Worm (Caenorhabditis elegans) whole organism, young adult: ENCODE measurements around the gene cth-1.
A peak's percentile ranks its signal among the peaks of the same experiment; 100 is the strongest.

Experiments used
- F22D6.2 ChIP-seq: sonication (generic microtip); optimal IDR thresholded peaks from 2 replicates; lab custom pipeline; 2016; ENCODE audit warnings: mild to moderate bottlenecking, missing genetic modification characterization, missing compliant biosample characterization
- F37B4.10 ChIP-seq: fragments of 200-800 bp; sonication (Bioruptor generic); IDR thresholded peaks from 2 replicates; pipeline ENCODE4 v1.3.6; 2022; ENCODE audit warnings: missing genetic modification characterization, missing compliant biosample characterization
- F39B2.1 ChIP-seq: fragments of 200-800 bp; sonication (Bioruptor generic); IDR thresholded peaks from 2 replicates; pipeline ENCODE4 v1.3.6; 2022; ENCODE audit warnings: missing genetic modification reagents, missing genetic modification characterization, missing compliant biosample characterization
- F55B11.4 ChIP-seq: sonication (generic microtip); optimal IDR thresholded peaks from 2 replicates; lab custom pipeline; 2016; ENCODE audit warnings: missing compliant biosample characterization, missing genetic modification characterization, borderline replicate concordance; ENCODE audit not compliant: insufficient read depth
- F57A8.1 ChIP-seq: fragments of 200-800 bp; sonication (Bioruptor generic); optimal IDR thresholded peaks from 2 replicates; lab custom pipeline; 2018; ENCODE audit warnings: mild to moderate bottlenecking, missing genetic modification characterization, moderate library complexity, missing compliant biosample characterization
- F57C9.4 ChIP-seq: sonication (generic microtip); optimal IDR thresholded peaks from 2 replicates; lab custom pipeline; 2017; ENCODE audit warnings: mild to moderate bottlenecking, missing genetic modification characterization, missing compliant biosample characterization
- T07F8.4 ChIP-seq: sonication (generic microtip); optimal IDR thresholded peaks from 2 replicates; lab custom pipeline; 2016; ENCODE audit warnings: mild to moderate bottlenecking, missing genetic modification characterization, moderate library complexity, missing compliant biosample characterization
- Y53F4B.3 ChIP-seq: fragments of 200-800 bp; sonication (Bioruptor generic); IDR thresholded peaks from 2 replicates; pipeline ENCODE4 v1.3.6; 2022; ENCODE audit warnings: missing genetic modification reagents, missing genetic modification characterization, missing compliant biosample characterization
- Y53G8AR.9 ChIP-seq: fragments of 200-800 bp; sonication (Bioruptor generic); conservative IDR thresholded peaks from 2 replicates; pipeline ENCODE4 v1.3.6; 2022; ENCODE audit warnings: missing genetic modification reagents, missing genetic modification characterization, missing compliant biosample characterization
- Y56A3A.18 ChIP-seq: fragments of 200-800 bp; sonication (Bioruptor generic); IDR thresholded peaks from 2 replicates; pipeline ENCODE4 v1.3.6; 2022; ENCODE audit warnings: missing genetic modification reagents, missing genetic modification characterization, missing compliant biosample characterization
- Y79H2A.3 ChIP-seq: fragments of 200-800 bp; sonication (Bioruptor generic); conservative IDR thresholded peaks from 2 replicates; pipeline ENCODE4 v1.3.6; 2022; ENCODE audit warnings: missing genetic modification reagents, missing genetic modification characterization, missing compliant biosample characterization
- Y95B8A.8 ChIP-seq: fragments of 200-800 bp; sonication (Bioruptor generic); IDR thresholded peaks from 2 replicates; pipeline ENCODE4 v1.3.6; 2022; ENCODE audit warnings: missing genetic modification reagents, missing genetic modification characterization, missing compliant biosample characterization
- ZK185.1 ChIP-seq: sonication (generic microtip); optimal IDR thresholded peaks from 2 replicates; lab custom pipeline; 2016; ENCODE audit warnings: mild to moderate bottlenecking, missing genetic modification characterization, missing compliant biosample characterization; ENCODE audit not compliant: poor library complexity, severe bottlenecking
- ama-1 ChIP-seq, 3 experiments: fragments of 150-350 bp in 1 of 3; sonication (generic microtip) in 2 of 3; optimal IDR thresholded peaks; 2 replicates each; lab custom pipeline; 2014 to 2018; ENCODE audit warnings: missing biosample characterization in 2 of 3, missing genetic modification characterization in 2 of 3, missing genetic modification reagents in 2 of 3
- aptf-2 ChIP-seq: fragments of 200-800 bp; sonication (Bioruptor generic); conservative IDR thresholded peaks from 2 replicates; pipeline ENCODE4 v1.3.6; 2022; ENCODE audit warnings: missing genetic modification reagents, missing genetic modification characterization, missing compliant biosample characterization
- attf-6 ChIP-seq: fragments of 200-800 bp; sonication (Bioruptor generic); IDR thresholded peaks from 2 replicates; pipeline ENCODE4 v1.3.6; 2022; ENCODE audit warnings: missing genetic modification reagents, missing genetic modification characterization, missing compliant biosample characterization
- die-1 ChIP-seq: sonication (generic microtip); optimal IDR thresholded peaks from 2 replicates; lab custom pipeline; 2016; ENCODE audit warnings: missing genotype, mild to moderate bottlenecking, missing genetic modification characterization, missing compliant biosample characterization
- dpl-1 ChIP-seq: fragments of 150-350 bp; optimal IDR thresholded peaks from 2 replicates; lab custom pipeline; 2014; ENCODE audit warnings: missing biosample characterization, missing genetic modification reagents, missing genetic modification characterization
- efl-1 ChIP-seq: fragments of 150-350 bp; optimal IDR thresholded peaks from 2 replicates; lab custom pipeline; 2014; ENCODE audit warnings: missing biosample characterization, missing genetic modification reagents, missing genetic modification characterization
- egl-44 ChIP-seq: fragments of 200-800 bp; sonication (Bioruptor generic); IDR thresholded peaks from 2 replicates; pipeline ENCODE4 v1.3.6; 2022; ENCODE audit warnings: missing genetic modification reagents, missing genetic modification characterization, missing compliant biosample characterization
- ekl-4 ChIP-seq: fragments of 200-800 bp; sonication (Bioruptor generic); IDR thresholded peaks from 2 replicates; pipeline ENCODE4 v1.3.6; 2022; ENCODE audit warnings: missing genetic modification reagents, missing genetic modification characterization, missing compliant biosample characterization
- hmg-20 ChIP-seq: fragments of 200-800 bp; sonication (Bioruptor generic); IDR thresholded peaks from 2 replicates; pipeline ENCODE4 v1.3.6; 2022; ENCODE audit warnings: missing genetic modification reagents, missing genetic modification characterization, missing compliant biosample characterization
- hsf-1 ChIP-seq: fragments of 200-800 bp; sonication (Bioruptor generic); IDR thresholded peaks from 2 replicates; pipeline ENCODE4 v1.3.6; 2022; ENCODE audit warnings: missing genetic modification reagents, missing genetic modification characterization, missing compliant biosample characterization
- let-607 ChIP-seq, 2 experiments: fragments of 200-800 bp in 1 of 2; sonication (Bioruptor generic) in 1 of 2; sonication (generic microtip) in 1 of 2; optimal IDR thresholded peaks; 2 replicates each; lab custom pipeline; 2016 to 2018; ENCODE audit warnings: mild to moderate bottlenecking in 2 of 2, missing compliant biosample characterization in 2 of 2, missing genetic modification characterization in 2 of 2, moderate library complexity in 2 of 2, missing genotype in 1 of 2
- lin-35 ChIP-seq, 3 experiments: fragments of 150-350 bp in 2 of 3; sonication (generic microtip) in 1 of 3; optimal IDR thresholded peaks; 2 replicates each; lab custom pipeline; 2014 to 2018; ENCODE audit warnings: missing biosample characterization in 3 of 3, missing genetic modification characterization in 3 of 3, missing genetic modification reagents in 3 of 3
- lir-1 ChIP-seq: fragments of 200-800 bp; sonication (Bioruptor generic); conservative IDR thresholded peaks from 2 replicates; pipeline ENCODE4 v1.3.6; 2022; ENCODE audit warnings: missing genetic modification reagents, missing genetic modification characterization, missing compliant biosample characterization
- madf-10 ChIP-seq: sonication (generic microtip); optimal IDR thresholded peaks from 2 replicates; lab custom pipeline; 2016; ENCODE audit warnings: mild to moderate bottlenecking, missing genetic modification characterization, missing compliant biosample characterization
- madf-3 ChIP-seq: fragments of 200-800 bp; sonication (Bioruptor generic); IDR thresholded peaks from 2 replicates; pipeline ENCODE4 v1.3.6; 2022; ENCODE audit warnings: missing genetic modification reagents, missing genetic modification characterization, missing compliant biosample characterization
- madf-6 ChIP-seq: fragments of 200-800 bp; sonication (Bioruptor generic); IDR thresholded peaks from 2 replicates; pipeline ENCODE4 v1.3.6; 2022; ENCODE audit warnings: missing genetic modification reagents, missing genetic modification characterization, missing compliant biosample characterization
- madf-8 ChIP-seq: fragments of 200-800 bp; sonication (Bioruptor generic); conservative IDR thresholded peaks from 2 replicates; pipeline ENCODE4 v1.3.6; 2022; ENCODE audit warnings: missing genetic modification reagents, missing genetic modification characterization, missing compliant biosample characterization
- mcd-1 ChIP-seq: fragments of 200-800 bp; sonication (Bioruptor generic); IDR thresholded peaks from 2 replicates; pipeline ENCODE4 v1.3.6; 2022; ENCODE audit warnings: missing genetic modification reagents, missing genetic modification characterization, missing compliant biosample characterization
- mes-4 ChIP-seq: sonication (generic microtip); optimal IDR thresholded peaks from 2 replicates; lab custom pipeline; 2016; ENCODE audit warnings: missing genotype, missing genetic modification characterization, missing compliant biosample characterization
- nhr-120 ChIP-seq: fragments of 200-800 bp; sonication (Bioruptor generic); IDR thresholded peaks from 2 replicates; pipeline ENCODE4 v1.3.6; 2022; ENCODE audit warnings: missing genetic modification characterization, missing compliant biosample characterization
- nhr-179 ChIP-seq: sonication (generic microtip); optimal IDR thresholded peaks from 2 replicates; lab custom pipeline; 2016; ENCODE audit warnings: mild to moderate bottlenecking, missing genetic modification characterization, missing compliant biosample characterization
- pbrm-1 ChIP-seq: fragments of 200-800 bp; sonication (Bioruptor generic); IDR thresholded peaks from 2 replicates; pipeline ENCODE4 v1.3.6; 2022; ENCODE audit warnings: missing genetic modification reagents, missing genetic modification characterization, missing compliant biosample characterization
- pha-4 ChIP-seq: fragments of 150-350 bp; sonication (generic microtip); optimal IDR thresholded peaks from 2 replicates; lab custom pipeline; 2014; ENCODE audit warnings: missing biosample characterization, missing genetic modification reagents, missing genetic modification characterization
- repo-1 ChIP-seq: sonication (generic microtip); optimal IDR thresholded peaks from 2 replicates; lab custom pipeline; 2017; ENCODE audit warnings: mild to moderate bottlenecking, missing genetic modification characterization, missing compliant biosample characterization
- sdz-38 ChIP-seq: sonication (generic microtip); optimal IDR thresholded peaks from 2 replicates; lab custom pipeline; 2016; ENCODE audit warnings: missing genotype, missing genetic modification characterization, missing compliant biosample characterization
- snpc-1.3 ChIP-seq: sonication (generic microtip); optimal IDR thresholded peaks from 2 replicates; lab custom pipeline; 2017; ENCODE audit warnings: missing genetic modification characterization, mild to moderate bottlenecking, missing compliant biosample characterization, antibody characterized with exemption, moderate library complexity, missing genotype, missing genetic modification reagents; ENCODE audit not compliant: insufficient read depth
- snpc-3.4 ChIP-seq: sonication (generic microtip); optimal IDR thresholded peaks from 2 replicates; lab custom pipeline; 2017; ENCODE audit warnings: missing genetic modification characterization, mild to moderate bottlenecking, missing compliant biosample characterization, antibody characterized with exemption, moderate library complexity, missing genotype, missing genetic modification reagents
- tlf-1 ChIP-seq: fragments of 200-800 bp; sonication (Bioruptor generic); optimal IDR thresholded peaks from 2 replicates; lab custom pipeline; 2018; ENCODE audit warnings: mild to moderate bottlenecking, missing genetic modification characterization, missing compliant biosample characterization
- unc-62 ChIP-seq: fragments of 150-350 bp; optimal IDR thresholded peaks from 2 replicates; lab custom pipeline; 2014; ENCODE audit warnings: missing biosample characterization, missing genetic modification reagents, missing genetic modification characterization
- ztf-18 ChIP-seq: sonication (generic microtip); optimal IDR thresholded peaks from 2 replicates; lab custom pipeline; 2016; ENCODE audit warnings: missing genotype, mild to moderate bottlenecking, missing genetic modification characterization, missing compliant biosample characterization
- ztf-25 ChIP-seq: fragments of 200-800 bp; sonication (Bioruptor generic); IDR thresholded peaks from 2 replicates; pipeline ENCODE4 v1.3.6; 2022; ENCODE audit warnings: missing genetic modification reagents, missing genetic modification characterization, missing compliant biosample characterization

Gene cth-1

ce11 chrV:16057010-16057463, 43.4 kb upstream of the cth-1 start, which contains the start of gene F14H3.5:
Gene F14H3.5, minus strand, starts transcription at chrV:16057060.
- TF ChIP-seq mcd-1 (GFP tag; lab: Robert Waterston, UW) (no peak), nhr-179 (tag; lab: Kevin White, UChicago) (no peak), snpc-1.3 (tag; lab: Kevin White, UChicago) (no peak), madf-3 (no peak), die-1 (tag; lab: Kevin White, UChicago) (no peak), F22D6.2 (tag; lab: Kevin White, UChicago) (no peak), mes-4 (tag; lab: Kevin White, UChicago) (no peak), Y95B8A.8 (GFP tag; lab: Robert Waterston, UW) (no peak), madf-8 (0 out of 2 replicates have a peak, but pooled peaks have one; percentile 26), egl-44 (GFP tag; lab: Robert Waterston, UW) (no peak), ZK185.1 (tag; lab: Kevin White, UChicago) (no peak), unc-62 (GFP tag; lab: Kevin White, UChicago) (no peak), F57C9.4 (no peak), attf-6 (0 out of 2 replicates have a peak, but pooled peaks have one; percentile 7), repo-1 (tag; lab: Kevin White, UChicago) (no peak), hsf-1 (GFP tag; lab: Robert Waterston, UW) (0 out of 2 replicates have a peak, but pooled peaks have one; percentile 54), madf-10 (tag; lab: Kevin White, UChicago) (no peak), F55B11.4 (tag; lab: Kevin White, UChicago) (no peak), hmg-20 (no peak), nhr-120 (GFP tag; lab: Robert Waterston, UW) (no peak), T07F8.4 (tag; lab: Kevin White, UChicago) (no peak), lir-1 (GFP tag; lab: Robert Waterston, UW) (no peak), F57A8.1 (no peak), madf-6 (peak; percentile 71), dpl-1 (GFP tag; lab: Kevin White, UChicago) (peak; percentile 46), Y53F4B.3 (GFP tag; lab: Robert Waterston, UW) (no peak), Y79H2A.3 (GFP tag; lab: Robert Waterston, UW) (0 out of 2 replicates have a peak, but pooled peaks have one; percentile 26), pha-4 (no peak), sdz-38 (tag; lab: Kevin White, UChicago) (no peak), efl-1 (peak; percentile 69), Y56A3A.18 (GFP tag; lab: Robert Waterston, UW) (no peak), ama-1 (optimal IDR thresholded peaks at IDR 0.05; lab: Kevin White, UChicago) (no peak), ama-1 (GFP tag; optimal IDR thresholded peaks at IDR 0.05; lab: Kevin White, UChicago) (no peak), let-607 (tag; optimal IDR thresholded peaks at IDR 0.05; lab: Kevin White, UChicago) (no peak), pbrm-1 (GFP tag; lab: Robert Waterston, UW) (no peak), ekl-4 (GFP tag; lab: Robert Waterston, UW) (no peak), ztf-18 (tag; lab: Kevin White, UChicago) (no peak), snpc-3.4 (tag; lab: Kevin White, UChicago) (peak; percentile 38), aptf-2 (GFP tag; lab: Robert Waterston, UW) (no peak), ztf-25 (GFP tag; lab: Robert Waterston, UW) (no peak), F39B2.1 (GFP tag; lab: Robert Waterston, UW) (no peak), Y53G8AR.9 (GFP tag; lab: Robert Waterston, UW) (no peak), tlf-1 (GFP tag; lab: Kevin White, UChicago) (no peak), lin-35 (GFP tag; optimal IDR thresholded peaks at IDR 0.05; lab: Kevin White, UChicago) (no peak), F37B4.10 (GFP tag; lab: Robert Waterston, UW) (no peak)
